ENCODE assay signal across 1 worm cellular context in the genomic region with DNA sequence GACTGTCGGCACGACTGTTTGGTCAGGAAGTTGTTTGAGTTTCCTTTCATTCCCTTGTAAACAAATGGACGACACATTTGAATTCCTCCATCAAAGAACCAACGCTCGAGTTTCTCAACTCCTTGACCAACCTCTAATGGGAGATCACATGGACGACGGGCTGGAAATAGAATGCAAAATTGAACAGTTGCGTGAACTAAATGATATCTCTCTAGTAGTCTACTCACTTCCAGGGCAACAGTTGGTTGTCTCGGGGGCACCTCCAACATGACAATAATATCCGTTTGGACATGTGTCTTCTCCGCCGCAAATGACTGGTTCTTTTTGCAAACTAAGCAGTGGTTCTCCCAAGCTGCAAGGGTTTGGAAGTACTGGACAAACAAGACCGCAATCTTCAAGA.
TF ChIP-seq lines count a peak whose summit lies in the region.

No protein-coding gene starts in this region.

TF ChIP-seq in whole organism, L1 larva, 84 proteins besides CTCF, POLR2A, EP300 and RAD21 (continued from another document):
- no peak for TF ChIP-seq unc-86 (tag; optimal IDR thresholded peaks at IDR 0.05; lab: Kevin White, UChicago)
- TF ChIP-seq nhr-19 (GFP tag; conservative IDR thresholded peaks at IDR 0.05; lab: Robert Waterston, UW) = no peak; the same call in 1 of the 2 replicates
- no peak for TF ChIP-seq pax-3 (tag; optimal IDR thresholded peaks at IDR 0.05; lab: Kevin White, UChicago)
- TF ChIP-seq alr-1 (tag; optimal IDR thresholded peaks at IDR 0.05; lab: Kevin White, UChicago; ENCODE audit: borderline replicate concordance) = no peak
- no peak for TF ChIP-seq ceh-82 (tag; optimal IDR thresholded peaks at IDR 0.05; lab: Kevin White, UChicago)
- TF ChIP-seq rnt-1 (tag; optimal IDR thresholded peaks at IDR 0.05; lab: Kevin White, UChicago) = peak; percentile 57
- no peak for TF ChIP-seq nhr-28 (tag; optimal IDR thresholded peaks at IDR 0.05; lab: Kevin White, UChicago)
- TF ChIP-seq unc-98 (GFP tag; IDR thresholded peaks at IDR 0.05; lab: Robert Waterston, UW) = 0 out of 2 replicates have a peak, but pooled peaks have one; percentile 25
- TF ChIP-seq nhr-77 (tag; optimal IDR thresholded peaks at IDR 0.05; lab: Kevin White, UChicago) = no peak
- TF ChIP-seq ceh-63 (GFP tag; optimal IDR thresholded peaks at IDR 0.05; lab: Kevin White, UChicago) = no peak
- no peak for TF ChIP-seq nhr-85 (tag; lab: Kevin White, UChicago)
TF ChIP-seq in whole organism, L1 larva: peak in this region for 5.
